Fruit fly (Drosophila melanogaster) whole organism, adult: ENCODE measurements around the gene CG5916.

Source experiments
- CG11617 ChIP-seq: fragments of 200-800 bp; sonication (Bioruptor generic); optimal IDR thresholded peaks from 2 replicates; lab custom pipeline; 2017; ENCODE audit warnings: mild to moderate bottlenecking, missing biosample characterization, missing genetic modification reagents, missing genetic modification characterization
- CG12768 ChIP-seq: fragments of 200-800 bp; sonication (Bioruptor generic); optimal IDR thresholded peaks from 2 replicates; lab custom pipeline; 2017; ENCODE audit warnings: missing biosample characterization, missing genetic modification characterization, mild to moderate bottlenecking, moderate library complexity, missing genetic modification reagents
- CG1620 ChIP-seq: fragments of 200-800 bp; sonication (Bioruptor generic); optimal IDR thresholded peaks from 2 replicates; lab custom pipeline; 2016; ENCODE audit warnings: missing biosample characterization, missing genetic modification characterization
- CG5204 ChIP-seq: fragments of 200-800 bp; sonication (Bioruptor generic); optimal IDR thresholded peaks from 2 replicates; lab custom pipeline; 2016; ENCODE audit warnings: missing biosample characterization, missing genetic modification characterization
- CG7101 ChIP-seq: fragments of 200-800 bp; sonication (Bioruptor generic); optimal IDR thresholded peaks from 2 replicates; lab custom pipeline; 2018; ENCODE audit warnings: missing biosample characterization, mild to moderate bottlenecking, missing genetic modification characterization, moderate library complexity
- Clk ChIP-seq: fragments of 200-800 bp; sonication (Bioruptor generic); optimal IDR thresholded peaks from 2 replicates; lab custom pipeline; 2017; ENCODE audit warnings: missing biosample characterization, missing genetic modification characterization
- Crg-1 ChIP-seq: fragments of 200-800 bp; sonication (Bioruptor generic); optimal IDR thresholded peaks from 2 replicates; lab custom pipeline; 2016; ENCODE audit warnings: missing biosample characterization, missing genetic modification characterization
- Mnt ChIP-seq: fragments of 200-800 bp; sonication (Bioruptor generic); optimal IDR thresholded peaks from 2 replicates; lab custom pipeline; 2016; ENCODE audit warnings: missing biosample characterization, mild to moderate bottlenecking, missing genetic modification characterization
- cic ChIP-seq: fragments of 200-800 bp; sonication (Bioruptor generic); optimal IDR thresholded peaks from 2 replicates; lab custom pipeline; 2017; ENCODE audit warnings: missing biosample characterization, mild to moderate bottlenecking, missing genetic modification characterization, moderate library complexity
- kay ChIP-seq: fragments of 200-800 bp; sonication (Bioruptor generic); peaks from one replicate; lab custom pipeline; 2016; ENCODE audit warnings: missing biosample characterization, missing genetic modification characterization, borderline replicate concordance
- ovo ChIP-seq: fragments of 200-800 bp; sonication (Bioruptor generic); optimal IDR thresholded peaks from 2 replicates; lab custom pipeline; 2016; ENCODE audit warnings: missing biosample characterization, missing genetic modification characterization
- pad ChIP-seq: fragments of 200-800 bp; sonication (Bioruptor generic); optimal IDR thresholded peaks from 3 replicates; lab custom pipeline; 2017; ENCODE audit warnings: missing biosample characterization, missing genetic modification characterization, mild to moderate bottlenecking, moderate library complexity, missing genetic modification reagents
- toe ChIP-seq: fragments of 200-800 bp; sonication (Bioruptor generic); optimal IDR thresholded peaks from 2 replicates; lab custom pipeline; 2016; ENCODE audit warnings: missing biosample characterization, missing genetic modification characterization

- no peak for TF ChIP-seq toe
- TF ChIP-seq Mnt (GFP tag; lab: Kevin White, UChicago) = no peak
- no peak for TF ChIP-seq ovo (GFP tag; lab: Kevin White, UChicago)
- TF ChIP-seq CG7101 (tag; lab: Kevin White, UChicago) = no peak
- TF ChIP-seq kay (GFP tag; lab: Kevin White, UChicago) = no peak
- no peak for TF ChIP-seq Crg-1 (GFP tag; lab: Kevin White, UChicago)
- TF ChIP-seq CG5204 (GFP tag; lab: Kevin White, UChicago) = no peak
- TF ChIP-seq cic (GFP tag; lab: Kevin White, UChicago) = no peak
- TF ChIP-seq pad (GFP tag; lab: Kevin White, UChicago) = no peak
- no peak for TF ChIP-seq Clk
- TF ChIP-seq CG11617 (GFP tag; lab: Kevin White, UChicago) = no peak
- TF ChIP-seq CG12768 (GFP tag; lab: Kevin White, UChicago) = no peak
- no peak for TF ChIP-seq CG1620 (GFP tag; lab: Kevin White, UChicago)
Measured at dm6 chr3R:16180476-16181070, 33.7 kb downstream of the CG5916 start, which contains the start of gene CG8927.
